Worm (Caenorhabditis elegans) whole organism, L4 larva: Measurements from ENCODE around the gene lim-8.

ENCODE experiments used
- D1046.2 ChIP-seq: fragments of 200-800 bp; sonication (Bioruptor generic); IDR thresholded peaks from 2 replicates; pipeline ENCODE4 v1.3.6; 2022; ENCODE audit warnings: missing genetic modification characterization, missing compliant biosample characterization
- F49E8.2 ChIP-seq: sonication (generic microtip); optimal IDR thresholded peaks from 2 replicates; lab custom pipeline; 2016; ENCODE audit warnings: missing compliant biosample characterization, mild to moderate bottlenecking, missing genetic modification characterization, borderline replicate concordance
- R02D3.7 ChIP-seq: fragments of 150-350 bp; sonication (generic microtip); optimal IDR thresholded peaks from 3 replicates; lab custom pipeline; 2014; ENCODE audit warnings: missing biosample characterization, missing genetic modification characterization
- Y105C5A.15 ChIP-seq: fragments of 200-800 bp; sonication (Bioruptor generic); IDR thresholded peaks from 2 replicates; pipeline ENCODE4 v1.3.6; 2022; ENCODE audit warnings: missing genetic modification characterization, missing compliant biosample characterization
- ZK337.2 ChIP-seq: fragments of 200-800 bp; sonication (Bioruptor generic); IDR thresholded peaks from 2 replicates; pipeline ENCODE4 v1.3.6; 2022; ENCODE audit warnings: missing genetic modification reagents, missing genetic modification characterization, missing compliant biosample characterization
- ZK546.5 ChIP-seq, 2 experiments: sonication (generic microtip); optimal IDR thresholded peaks; 2 replicates each; lab custom pipeline; 2017; ENCODE audit warnings: missing biosample characterization in 2 of 2, missing genetic modification characterization in 2 of 2
- aly-2 ChIP-seq: sonication (generic microtip); optimal IDR thresholded peaks from 2 replicates; lab custom pipeline; 2018; ENCODE audit warnings: missing biosample characterization, missing genetic modification characterization
- ama-1 ChIP-seq: fragments of 150-350 bp; optimal IDR thresholded peaks from 2 replicates; lab custom pipeline; 2014; ENCODE audit warnings: inconsistent platforms, mixed read lengths
- arid-1 ChIP-seq: fragments of 200-800 bp; sonication (Bioruptor generic); conservative IDR thresholded peaks from 2 replicates; pipeline ENCODE4 v1.3.6; 2022; ENCODE audit warnings: missing genetic modification reagents, missing genetic modification characterization, missing compliant biosample characterization
- ceh-28 ChIP-seq: fragments of 150-350 bp; optimal IDR thresholded peaks from 2 replicates; lab custom pipeline; 2014; ENCODE audit warnings: missing biosample characterization, missing genetic modification reagents, missing genetic modification characterization
- daf-12 ChIP-seq: fragments of 150-350 bp; optimal IDR thresholded peaks from 2 replicates; lab custom pipeline; 2014; ENCODE audit warnings: missing biosample characterization, missing genetic modification reagents, missing genetic modification characterization
- daf-16 ChIP-seq, 3 experiments: sonication (generic microtip); optimal IDR thresholded peaks; 2 replicates each; lab custom pipeline; 2016 to 2017; ENCODE audit warnings: missing genetic modification characterization in 3 of 3, missing genetic modification reagents in 3 of 3, mild to moderate bottlenecking in 2 of 3, missing compliant biosample characterization in 2 of 3, missing biosample characterization in 1 of 3, moderate library complexity in 1 of 3
- daf-19 ChIP-seq: fragments of 200-800 bp; sonication (Bioruptor generic); conservative IDR thresholded peaks from 2 replicates; pipeline ENCODE4 v1.3.6; 2022; ENCODE audit warnings: missing genetic modification characterization, missing compliant biosample characterization
- daf-8 ChIP-seq: fragments of 200-800 bp; sonication (Bioruptor generic); IDR thresholded peaks from 2 replicates; pipeline ENCODE4 v1.3.6; 2022; ENCODE audit warnings: missing genetic modification characterization, missing compliant biosample characterization
- dmd-8 ChIP-seq: fragments of 200-800 bp; sonication (Bioruptor generic); IDR thresholded peaks from 2 replicates; pipeline ENCODE4 v1.3.6; 2022; ENCODE audit warnings: missing genetic modification characterization, missing compliant biosample characterization
- dpl-1 ChIP-seq: fragments of 150-350 bp; optimal IDR thresholded peaks from 2 replicates; lab custom pipeline; 2014; ENCODE audit warnings: missing biosample characterization, missing genetic modification reagents, missing genetic modification characterization
- egl-27 ChIP-seq: sonication (generic microtip); optimal IDR thresholded peaks from 3 replicates; lab custom pipeline; 2017; ENCODE audit warnings: missing biosample characterization, missing genetic modification reagents, missing genetic modification characterization
- fkh-10 ChIP-seq: fragments of 150-350 bp; optimal IDR thresholded peaks from 2 replicates; lab custom pipeline; 2014; ENCODE audit warnings: missing biosample characterization, missing genetic modification reagents, missing genetic modification characterization
- fos-1 ChIP-seq: fragments of 150-350 bp; optimal IDR thresholded peaks from 2 replicates; lab custom pipeline; 2014; ENCODE audit warnings: missing biosample characterization, missing genetic modification characterization
- hmg-1.1 ChIP-seq: fragments of 200-800 bp; sonication (Bioruptor generic); IDR thresholded peaks from 2 replicates; pipeline ENCODE4 v1.3.6; 2022; ENCODE audit warnings: missing genetic modification reagents, missing genetic modification characterization, missing compliant biosample characterization
- lim-7 ChIP-seq: fragments of 200-800 bp; sonication (Bioruptor generic); IDR thresholded peaks from 2 replicates; pipeline ENCODE4 v1.3.6; 2022; ENCODE audit warnings: missing genetic modification characterization, missing compliant biosample characterization
- lin-15B ChIP-seq: fragments of 150-350 bp; sonication (generic microtip); optimal IDR thresholded peaks from 3 replicates; lab custom pipeline; 2014; ENCODE audit warnings: missing biosample characterization, missing genetic modification characterization
- lin-38 ChIP-seq: fragments of 200-800 bp; sonication (Bioruptor generic); IDR thresholded peaks from 2 replicates; pipeline ENCODE4 v1.3.6; 2022; ENCODE audit warnings: missing genetic modification reagents, missing genetic modification characterization, missing compliant biosample characterization
- lir-3 ChIP-seq: sonication (generic microtip); optimal IDR thresholded peaks from 2 replicates; lab custom pipeline; 2016; ENCODE audit warnings: mild to moderate bottlenecking, missing genetic modification characterization, missing compliant biosample characterization
- lsy-2 ChIP-seq, 2 experiments: fragments of 150-350 bp in 1 of 2; sonication (generic microtip) in 1 of 2; optimal IDR thresholded peaks; 2 replicates each; lab custom pipeline; 2014 to 2017; ENCODE audit warnings: missing biosample characterization in 2 of 2, missing genetic modification characterization in 2 of 2
- madf-5 ChIP-seq, 2 experiments: fragments of 200-800 bp; sonication (Bioruptor generic); IDR thresholded peaks; 2 replicates each; pipeline ENCODE4 v1.3.6; 2022; ENCODE audit warnings: missing compliant biosample characterization in 2 of 2, missing genetic modification characterization in 2 of 2
- mdt-29 ChIP-seq: fragments of 200-800 bp; sonication (Bioruptor generic); IDR thresholded peaks from 2 replicates; pipeline ENCODE4 v1.3.6; 2022; ENCODE audit warnings: missing genetic modification reagents, missing genetic modification characterization, missing compliant biosample characterization
- mep-1 ChIP-seq: fragments of 150-350 bp; sonication (generic microtip); optimal IDR thresholded peaks from 3 replicates; lab custom pipeline; 2014; ENCODE audit warnings: missing biosample characterization, missing genetic modification characterization
- mes-2 ChIP-seq: sonication (generic microtip); optimal IDR thresholded peaks from 2 replicates; lab custom pipeline; 2016; ENCODE audit warnings: missing genotype, mild to moderate bottlenecking, missing genetic modification characterization, missing compliant biosample characterization; ENCODE audit not compliant: poor library complexity, severe bottlenecking
- mxl-2 ChIP-seq: fragments of 200-800 bp; sonication (Bioruptor generic); conservative IDR thresholded peaks from 2 replicates; pipeline ENCODE4 v1.3.6; 2022; ENCODE audit warnings: missing genetic modification reagents, missing genetic modification characterization, missing compliant biosample characterization
- nhr-11 ChIP-seq: fragments of 150-350 bp; optimal IDR thresholded peaks from 2 replicates; lab custom pipeline; 2014; ENCODE audit warnings: missing biosample characterization, missing genetic modification characterization
- nhr-237 ChIP-seq: sonication (generic microtip); optimal IDR thresholded peaks from 2 replicates; lab custom pipeline; 2017; ENCODE audit warnings: missing biosample characterization, missing genetic modification characterization
- nhr-25 ChIP-seq: sonication (generic microtip); optimal IDR thresholded peaks from 2 replicates; lab custom pipeline; 2017; ENCODE audit warnings: missing genetic modification characterization, mild to moderate bottlenecking, missing compliant biosample characterization, antibody characterized with exemption, moderate library complexity, borderline replicate concordance; ENCODE audit not compliant: insufficient read depth
- nhr-28 ChIP-seq: fragments of 150-350 bp; optimal IDR thresholded peaks from 2 replicates; lab custom pipeline; 2014; ENCODE audit warnings: missing biosample characterization, missing genetic modification characterization
- nhr-76 ChIP-seq: fragments of 150-350 bp; optimal IDR thresholded peaks from 2 replicates; lab custom pipeline; 2014; ENCODE audit warnings: missing biosample characterization, missing genetic modification characterization
- nhr-77 ChIP-seq: fragments of 150-350 bp; optimal IDR thresholded peaks from 2 replicates; lab custom pipeline; 2014; ENCODE audit warnings: missing biosample characterization, missing genetic modification characterization
- pha-4 ChIP-seq, 2 experiments: fragments of 150-350 bp in 1 of 2; fragments of 200-800 bp in 1 of 2; sonication (Bioruptor generic) in 1 of 2; IDR thresholded peaks in 1 of 2; optimal IDR thresholded peaks in 1 of 2; 2 replicates each; pipeline versions ENCODE4 v1.3.6 to Lab custom; 2014 to 2022; ENCODE audit warnings: missing genetic modification characterization in 2 of 2, missing genetic modification reagents in 2 of 2, missing biosample characterization in 1 of 2, missing compliant biosample characterization in 1 of 2
- php-3 ChIP-seq: fragments of 200-800 bp; sonication (Bioruptor generic); IDR thresholded peaks from 2 replicates; pipeline ENCODE4 v1.3.6; 2022; ENCODE audit warnings: missing genetic modification reagents, missing genetic modification characterization, missing compliant biosample characterization
- pqm-1 ChIP-seq: sonication (generic microtip); optimal IDR thresholded peaks from 2 replicates; lab custom pipeline; 2017; ENCODE audit warnings: missing biosample characterization, missing genetic modification characterization
- rbr-2 ChIP-seq: sonication (generic microtip); optimal IDR thresholded peaks from 2 replicates; lab custom pipeline; 2016; ENCODE audit warnings: missing genotype, missing genetic modification characterization, missing compliant biosample characterization
- saeg-2 ChIP-seq: fragments of 200-800 bp; sonication (Bioruptor generic); IDR thresholded peaks from 2 replicates; pipeline ENCODE4 v1.3.6; 2022; ENCODE audit warnings: missing genetic modification reagents, missing genetic modification characterization, missing compliant biosample characterization
- sdz-12 ChIP-seq: fragments of 200-800 bp; sonication (Bioruptor generic); optimal IDR thresholded peaks from 2 replicates; lab custom pipeline; 2018; ENCODE audit warnings: mild to moderate bottlenecking, missing genetic modification characterization, missing compliant biosample characterization
- skn-1 ChIP-seq: fragments of 150-350 bp; optimal IDR thresholded peaks from 2 replicates; lab custom pipeline; 2014; ENCODE audit warnings: missing biosample characterization, missing genetic modification characterization
- snpc-4 ChIP-seq: fragments of 150-350 bp; optimal IDR thresholded peaks from 2 replicates; lab custom pipeline; 2014; ENCODE audit warnings: missing biosample characterization, missing genetic modification characterization
- tag-97 ChIP-seq: fragments of 200-800 bp; sonication (Bioruptor generic); IDR thresholded peaks from 2 replicates; pipeline ENCODE4 v1.3.6; 2022; ENCODE audit warnings: missing genetic modification characterization, missing compliant biosample characterization
- unc-39 ChIP-seq: sonication (generic microtip); optimal IDR thresholded peaks from 2 replicates; lab custom pipeline; 2017; ENCODE audit warnings: missing biosample characterization, missing genetic modification characterization
- unc-62 ChIP-seq, 3 experiments: fragments of 150-350 bp in 1 of 3; sonication (generic microtip); optimal IDR thresholded peaks in 2 of 3; peaks in 1 of 3; 1 replicate in 1 of 3; 2 replicates in 2 of 3; lab custom pipeline; 2014 to 2017; ENCODE audit warnings: missing biosample characterization in 3 of 3, missing genetic modification characterization in 3 of 3, missing genetic modification reagents in 3 of 3, missing genotype in 1 of 3
- zag-1 ChIP-seq: fragments of 150-350 bp; optimal IDR thresholded peaks from 2 replicates; lab custom pipeline; 2014; ENCODE audit warnings: missing biosample characterization, missing genetic modification characterization
- zfp-2 ChIP-seq: sonication (generic microtip); optimal IDR thresholded peaks from 2 replicates; lab custom pipeline; 2016; ENCODE audit warnings: mild to moderate bottlenecking, missing genetic modification characterization, missing compliant biosample characterization
- zfp-3 ChIP-seq: fragments of 200-800 bp; sonication (Bioruptor generic); conservative IDR thresholded peaks from 2 replicates; pipeline ENCODE4 v1.3.6; 2022; ENCODE audit warnings: missing genetic modification reagents, missing genetic modification characterization, missing compliant biosample characterization
- zip-11 ChIP-seq: fragments of 200-800 bp; sonication (Bioruptor generic); IDR thresholded peaks from 2 replicates; pipeline ENCODE4 v1.3.6; 2022; ENCODE audit warnings: missing genetic modification characterization, missing compliant biosample characterization

Gene lim-8

DNA sequence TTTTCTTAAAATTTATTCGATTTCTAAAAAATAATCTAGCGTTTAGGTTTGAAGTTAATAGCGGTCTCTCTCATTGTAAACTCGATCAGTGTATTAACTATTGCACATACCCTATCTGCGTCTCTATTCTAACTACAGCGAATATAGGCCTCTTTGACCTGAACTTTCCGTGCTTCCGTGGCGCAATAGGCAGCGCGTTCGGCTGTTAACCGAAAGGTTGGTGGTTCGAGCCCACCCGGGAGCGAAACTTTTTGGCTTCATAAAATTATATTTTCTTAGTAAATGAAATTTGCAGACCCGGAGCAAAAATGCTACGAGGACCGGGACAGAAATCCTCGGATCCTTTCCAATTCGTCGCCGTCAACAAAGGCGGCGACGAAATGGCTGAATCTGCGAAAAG lies 2.8 kb downstream of the lim-8 start (continued):
- TF ChIP-seq lim-7 (GFP tag; lab: Robert Waterston, UW) (peak; percentile 80), mep-1 (peak; percentile 6), sdz-12 (GFP tag; lab: Kevin White, UChicago) (no peak), nhr-77 (tag; lab: Kevin White, UChicago) (no peak), fkh-10 (GFP tag; lab: Kevin White, UChicago) (no peak), F49E8.2 (tag; lab: Kevin White, UChicago) (no peak), nhr-76 (tag; lab: Kevin White, UChicago) (no peak), zfp-2 (tag; lab: Kevin White, UChicago) (no peak), egl-27 (tag; lab: Kevin White, UChicago) (no peak), ZK337.2 (GFP tag; lab: Robert Waterston, UW) (no peak), mdt-29 (GFP tag; lab: Robert Waterston, UW) (no peak), ceh-28 (tag; lab: Kevin White, UChicago) (no peak), lir-3 (tag; lab: Kevin White, UChicago) (peak; percentile 11), php-3 (GFP tag; lab: Robert Waterston, UW) (no peak), nhr-237 (tag; lab: Kevin White, UChicago) (no peak), unc-62 (GFP tag; optimal IDR thresholded peaks at IDR 0.05 in 1 of 2; lab: Kevin White, UChicago) (no peak), unc-62 (tag; optimal IDR thresholded peaks at IDR 0.05; lab: Kevin White, UChicago) (no peak), D1046.2 (no peak), ama-1 (lab: Kevin White, UChicago) (no peak), aly-2 (tag; lab: Kevin White, UChicago) (no peak), zfp-3 (GFP tag; lab: Robert Waterston, UW) (peak; percentile 18; the same call in 1 of the 2 replicates), fos-1 (tag; lab: Kevin White, UChicago) (no peak), dpl-1 (no peak), unc-39 (tag; lab: Kevin White, UChicago) (no peak), daf-8 (GFP tag; lab: Robert Waterston, UW) (no peak), rbr-2 (no peak), R02D3.7 (tag; lab: Kevin White, UChicago) (no peak), skn-1 (tag; lab: Kevin White, UChicago) (no peak), zag-1 (tag; lab: Kevin White, UChicago) (no peak), lsy-2 (tag; optimal IDR thresholded peaks at IDR 0.05; lab: Kevin White, UChicago) (no peak), nhr-25 (no peak), tag-97 (no peak), daf-19 (GFP tag; lab: Robert Waterston, UW) (0 out of 2 replicates have a peak, but pooled peaks have one; percentile 51), nhr-11 (tag; lab: Kevin White, UChicago) (no peak), lin-38 (no peak; the same call in 1 of the 2 replicates), dmd-8 (GFP tag; lab: Robert Waterston, UW) (peak; percentile 49; the same call in 1 of the 2 replicates), lin-15B (tag; lab: Kevin White, UChicago) (no peak), zip-11 (GFP tag; lab: Robert Waterston, UW) (no peak), daf-12 (tag; lab: Kevin White, UChicago) (no peak), hmg-1.1 (GFP tag; lab: Robert Waterston, UW) (no peak), madf-5 (GFP tag; IDR thresholded peaks at IDR 0.05; lab: Robert Waterston, UW) (no peak), pqm-1 (no peak), mes-2 (tag; lab: Kevin White, UChicago) (peak; percentile 78), Y105C5A.15 (no peak), daf-16 (GFP tag; optimal IDR thresholded peaks at IDR 0.05; lab: Kevin White, UChicago) (peak in 1 of 2 experiments; percentile 34), daf-16 (tag; optimal IDR thresholded peaks at IDR 0.05; lab: Kevin White, UChicago) (peak; percentile 29), snpc-4 (tag; lab: Kevin White, UChicago) (no peak), nhr-28 (tag; lab: Kevin White, UChicago) (no peak), ZK546.5 (tag; optimal IDR thresholded peaks at IDR 0.05; lab: Kevin White, UChicago) (no peak), pha-4 (GFP tag; IDR thresholded peaks at IDR 0.05; lab: Robert Waterston, UW) (peak; percentile 71; the same call in 1 of the 2 replicates), pha-4 (tag; optimal IDR thresholded peaks at IDR 0.05; lab: Kevin White, UChicago) (no peak), mxl-2 (GFP tag; lab: Robert Waterston, UW) (no peak), saeg-2 (no peak), arid-1 (GFP tag; lab: Robert Waterston, UW) (peak; percentile 77)
